Worm (Caenorhabditis elegans) whole organism, dauer: ENCODE data around the gene dyn-1.

Experiments
- unc-62 ChIP-seq: sonication (generic microtip); optimal IDR thresholded peaks from 2 replicates; lab custom pipeline; 2017; ENCODE audit warnings: missing biosample characterization, missing genetic modification reagents, missing genetic modification characterization

Gene dyn-1

ce11 chrX:15557849-15558248 is 10.8 kb upstream of the dyn-1 start, which contains the start of gene lron-3:
Gene lron-3 (minus strand): TSS chrX:15557949.
- no peak for TF ChIP-seq unc-62 (GFP tag; lab: Kevin White, UChicago)

- no peak for TF ChIP-seq unc-62 (GFP tag; lab: Kevin White, UChicago)
Observed at ce11 chrX:15559473-15559872, 9.2 kb upstream of the dyn-1 start.

ce11 chrX:15564338-15564737 is 4.4 kb upstream of the dyn-1 start:
- no peak for TF ChIP-seq unc-62 (GFP tag; lab: Kevin White, UChicago)

ce11 chrX:15566640-15567039 is 2.0 kb upstream of the dyn-1 start:
- TF ChIP-seq unc-62 (GFP tag; lab: Kevin White, UChicago): no peak

ce11 chrX:15569633-15570032 is 943 bp downstream of the dyn-1 start:
- no peak for TF ChIP-seq unc-62 (GFP tag; lab: Kevin White, UChicago)

- no peak for TF ChIP-seq unc-62 (GFP tag; lab: Kevin White, UChicago)
Observed at ce11 chrX:15572021-15572420, 3.3 kb downstream of the dyn-1 start.

- TF ChIP-seq unc-62 (GFP tag; lab: Kevin White, UChicago): no peak
Observed at ce11 chrX:15575460-15575859, 6.8 kb downstream of the dyn-1 start.

ce11 chrX:15576942-15577341 is 8.3 kb downstream of the dyn-1 start, which contains the start of gene K09A9.6:
Gene K09A9.6 (plus strand): TSS chrX:15577242.
- TF ChIP-seq unc-62 (GFP tag; lab: Kevin White, UChicago): no peak

- TF ChIP-seq unc-62 (GFP tag; lab: Kevin White, UChicago): no peak
Observed at ce11 chrX:15585144-15585543, 16.5 kb downstream of the dyn-1 start.

- TF ChIP-seq unc-62 (GFP tag; lab: Kevin White, UChicago): no peak
Observed at ce11 chrX:15586192-15586591, 17.5 kb downstream of the dyn-1 start.

ce11 chrX:15590347-15590928 is 21.7 kb downstream of the dyn-1 start, which contains the start of gene gas-1:
Gene gas-1 (minus strand): TSS chrX:15590397.
- TF ChIP-seq unc-62 (GFP tag; lab: Kevin White, UChicago): no peak

- TF ChIP-seq unc-62 (GFP tag; lab: Kevin White, UChicago): no peak
Observed at ce11 chrX:15591068-15591467, 22.4 kb downstream of the dyn-1 start, which contains the start of gene usp-33. Gene usp-33 (plus strand): TSS chrX:15591368.

- TF ChIP-seq unc-62 (GFP tag; lab: Kevin White, UChicago): no peak
Observed at ce11 chrX:15593366-15593765, 24.7 kb downstream of the dyn-1 start.

- no peak for TF ChIP-seq unc-62 (GFP tag; lab: Kevin White, UChicago)
Observed at ce11 chrX:15594019-15594418, 25.3 kb downstream of the dyn-1 start.

ce11 chrX:15597077-15597476 is 28.4 kb downstream of the dyn-1 start, which contains the start of gene K09A9.8:
Gene K09A9.8 (minus strand): TSS chrX:15597177.
- TF ChIP-seq unc-62 (GFP tag; lab: Kevin White, UChicago): no peak

ce11 chrX:15598661-15599384 is 30.1 kb downstream of the dyn-1 start:
- no peak for TF ChIP-seq unc-62 (GFP tag; lab: Kevin White, UChicago)

ce11 chrX:15599925-15600324 is 31.2 kb downstream of the dyn-1 start:
- no peak for TF ChIP-seq unc-62 (GFP tag; lab: Kevin White, UChicago)
